Fruit fly (Drosophila melanogaster) whole organism, prepupa: Measurements from ENCODE around the gene Ugt35B1.

Experiments used
- CG10631 ChIP-seq: fragments of 200-800 bp; sonication (Bioruptor generic); optimal IDR thresholded peaks from 2 replicates; lab custom pipeline; 2016; ENCODE audit warnings: missing biosample characterization, missing genetic modification characterization
- CG11902 ChIP-seq: fragments of 200-800 bp; sonication (Bioruptor generic); optimal IDR thresholded peaks from 3 replicates; lab custom pipeline; 2016; ENCODE audit warnings: missing biosample characterization, missing genetic modification characterization
- CG15336 ChIP-seq: fragments of 200-800 bp; sonication (Bioruptor generic); IDR thresholded peaks from 2 replicates; pipeline ENCODE4 v1.3.6; 2022; ENCODE audit warnings: missing biosample characterization, missing genetic modification characterization
- CG3032 ChIP-seq: fragments of 200-800 bp; optimal IDR thresholded peaks from 2 replicates; lab custom pipeline; 2019; ENCODE audit warnings: missing biosample characterization, mild to moderate bottlenecking, missing genetic modification characterization, moderate library complexity
- CG31627 ChIP-seq: fragments of 200-800 bp; sonication (Bioruptor generic); optimal IDR thresholded peaks from 3 replicates; lab custom pipeline; 2016; ENCODE audit warnings: missing biosample characterization, missing genetic modification characterization
- CG32006 ChIP-seq: fragments of 200-800 bp; sonication (Bioruptor generic); optimal IDR thresholded peaks from 3 replicates; lab custom pipeline; 2017; ENCODE audit warnings: missing biosample characterization, mild to moderate bottlenecking, missing genetic modification characterization
- CG4318 ChIP-seq: fragments of 200-800 bp; sonication (Bioruptor generic); optimal IDR thresholded peaks from 3 replicates; lab custom pipeline; 2017; ENCODE audit warnings: missing biosample characterization, mild to moderate bottlenecking, missing genetic modification characterization
- CG6163 ChIP-seq: fragments of 200-800 bp; sonication (Bioruptor generic); IDR thresholded peaks from 3 replicates; pipeline ENCODE4 v1.3.6; 2022; ENCODE audit warnings: missing biosample characterization, missing genetic modification characterization
- CG6276 ChIP-seq: fragments of 200-800 bp; sonication (Bioruptor generic); optimal IDR thresholded peaks from 2 replicates; lab custom pipeline; 2017; ENCODE audit warnings: missing biosample characterization, mild to moderate bottlenecking, missing genetic modification characterization
- CG6792 ChIP-seq: fragments of 200-800 bp; sonication (Bioruptor generic); optimal IDR thresholded peaks from 3 replicates; lab custom pipeline; 2016; ENCODE audit warnings: missing biosample characterization, missing genetic modification characterization
- CG7368 ChIP-seq: fragments of 200-800 bp; sonication (Bioruptor generic); optimal IDR thresholded peaks from 3 replicates; lab custom pipeline; 2016; ENCODE audit warnings: missing biosample characterization, missing genetic modification characterization
- CG8319 ChIP-seq: fragments of 200-800 bp; sonication (Bioruptor generic); optimal IDR thresholded peaks from 3 replicates; lab custom pipeline; 2016; ENCODE audit warnings: missing biosample characterization, missing genetic modification characterization
- CG9139 ChIP-seq: fragments of 200-800 bp; sonication (Bioruptor generic); optimal IDR thresholded peaks from 3 replicates; lab custom pipeline; 2017; ENCODE audit warnings: missing biosample characterization, mild to moderate bottlenecking, missing genetic modification characterization
- Eip78C ChIP-seq: fragments of 200-800 bp; sonication (Bioruptor generic); peaks from one replicate; lab custom pipeline; 2016; ENCODE audit warnings: missing biosample characterization, missing genetic modification characterization
- Eip93F ChIP-seq: fragments of 200-800 bp; sonication (Bioruptor generic); optimal IDR thresholded peaks from 2 replicates; lab custom pipeline; 2016; ENCODE audit warnings: missing biosample characterization, mild to moderate bottlenecking, missing genetic modification characterization
- Ets21C ChIP-seq: fragments of 200-800 bp; sonication (Bioruptor generic); optimal IDR thresholded peaks from 3 replicates; lab custom pipeline; 2016; ENCODE audit warnings: missing biosample characterization, missing genetic modification characterization
- Ets96B ChIP-seq: fragments of 200-800 bp; optimal IDR thresholded peaks from 2 replicates; lab custom pipeline; 2019; ENCODE audit warnings: missing biosample characterization, mild to moderate bottlenecking, missing genetic modification characterization, moderate library complexity
- Smox ChIP-seq: fragments of 200-800 bp; sonication (Bioruptor generic); optimal IDR thresholded peaks from 3 replicates; lab custom pipeline; 2016; ENCODE audit warnings: missing biosample characterization, missing genetic modification characterization
- Sox102F ChIP-seq: fragments of 200-800 bp; sonication (Bioruptor generic); optimal IDR thresholded peaks from 2 replicates; lab custom pipeline; 2016; ENCODE audit warnings: missing biosample characterization, mild to moderate bottlenecking, missing genetic modification characterization
- Sox15 ChIP-seq: fragments of 200-800 bp; sonication (Bioruptor generic); optimal IDR thresholded peaks from 3 replicates; lab custom pipeline; 2016; ENCODE audit warnings: missing biosample characterization, missing genetic modification characterization
- achi ChIP-seq: fragments of 200-800 bp; sonication (Bioruptor generic); optimal IDR thresholded peaks from 3 replicates; lab custom pipeline; 2016; ENCODE audit warnings: missing biosample characterization, missing genetic modification characterization
- cyc ChIP-seq: fragments of 200-800 bp; sonication (Bioruptor generic); optimal IDR thresholded peaks from 3 replicates; lab custom pipeline; 2016; ENCODE audit warnings: missing biosample characterization, missing genetic modification characterization
- dsx ChIP-seq: fragments of 200-800 bp; optimal IDR thresholded peaks from 3 replicates; lab custom pipeline; 2019; ENCODE audit warnings: missing biosample characterization, mild to moderate bottlenecking, missing genetic modification characterization, moderate library complexity; ENCODE audit not compliant: poor library complexity, severe bottlenecking
- eg ChIP-seq: fragments of 200-800 bp; sonication (Bioruptor generic); IDR thresholded peaks from 3 replicates; pipeline ENCODE4 v1.3.6; 2022; ENCODE audit warnings: missing biosample characterization, missing genetic modification characterization
- esn ChIP-seq: fragments of 200-800 bp; sonication (Bioruptor generic); optimal IDR thresholded peaks from 2 replicates; lab custom pipeline; 2016; ENCODE audit warnings: missing biosample characterization, mild to moderate bottlenecking, missing genetic modification characterization, moderate library complexity
- fd59A ChIP-seq: fragments of 200-800 bp; sonication (Bioruptor generic); optimal IDR thresholded peaks from 2 replicates; lab custom pipeline; 2017; ENCODE audit warnings: missing biosample characterization, mild to moderate bottlenecking, missing genetic modification characterization, missing genetic modification reagents
- fd85E ChIP-seq: fragments of 200-800 bp; sonication (Bioruptor generic); optimal IDR thresholded peaks from 3 replicates; lab custom pipeline; 2016; ENCODE audit warnings: missing biosample characterization, missing genetic modification characterization
- net ChIP-seq: fragments of 200-800 bp; sonication (Bioruptor generic); optimal IDR thresholded peaks from 3 replicates; lab custom pipeline; 2016; ENCODE audit warnings: missing biosample characterization, missing genetic modification characterization
- salr ChIP-seq, 2 experiments: fragments of 200-800 bp; sonication (Bioruptor generic); optimal IDR thresholded peaks; 3 replicates each; lab custom pipeline; 2016 to 2018; ENCODE audit warnings: missing biosample characterization in 2 of 2, missing genetic modification characterization in 2 of 2, mild to moderate bottlenecking in 1 of 2
- spab ChIP-seq: fragments of 200-800 bp; sonication (Bioruptor generic); optimal IDR thresholded peaks from 2 replicates; lab custom pipeline; 2017; ENCODE audit warnings: missing biosample characterization, mild to moderate bottlenecking, missing genetic modification characterization, missing genetic modification reagents
- ss ChIP-seq, 2 experiments: fragments of 200-800 bp; sonication (Bioruptor generic); optimal IDR thresholded peaks; 2 replicates in 1 of 2; 3 replicates in 1 of 2; lab custom pipeline; 2017 to 2018; ENCODE audit warnings: mild to moderate bottlenecking in 2 of 2, missing biosample characterization in 2 of 2, missing genetic modification characterization in 2 of 2, moderate library complexity in 1 of 2
- svp ChIP-seq: fragments of 200-800 bp; sonication (Bioruptor generic); peaks from one replicate; lab custom pipeline; 2016; ENCODE audit warnings: missing biosample characterization, missing genetic modification characterization
- topi ChIP-seq: fragments of 200-800 bp; sonication (Bioruptor generic); optimal IDR thresholded peaks from 3 replicates; lab custom pipeline; 2016; ENCODE audit warnings: missing biosample characterization, missing genetic modification characterization

Ugt35B1 gene

DNA sequence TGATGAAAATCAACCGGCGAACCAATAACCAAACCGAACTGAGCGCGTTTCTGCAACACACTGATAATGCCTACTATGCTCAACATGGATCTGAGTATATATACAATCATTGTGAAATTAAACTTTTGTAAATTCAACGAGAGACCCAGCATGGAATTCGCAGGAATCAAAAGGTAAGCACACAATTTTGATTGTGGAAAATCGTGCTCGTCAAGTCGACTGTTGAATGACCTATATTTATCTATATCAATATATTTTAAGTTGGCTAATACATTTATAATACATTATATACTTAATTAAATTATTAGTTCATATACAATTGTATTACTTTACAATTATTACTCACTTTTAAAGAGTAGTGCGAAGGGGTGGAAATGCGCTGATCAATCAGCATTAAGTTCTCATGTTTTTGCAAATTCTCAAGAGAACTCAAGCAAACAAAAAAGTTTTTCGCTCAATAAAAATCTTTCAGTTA is 16.2 kb downstream of the Ugt35B1 start, which contains the start of gene Ugt302K1 (continued):
- TF ChIP-seq Ets21C (GFP tag; lab: Kevin White, UChicago) (no peak), CG10631 (GFP tag; lab: Kevin White, UChicago) (peak; percentile 57), CG9139 (GFP tag; lab: Kevin White, UChicago) (peak; percentile 23), Eip93F (no peak), CG8319 (no peak), CG6792 (peak; percentile 19), ss (GFP tag; optimal IDR thresholded peaks at IDR 0.05; lab: Kevin White, UChicago) (no peak), spab (GFP tag; lab: Kevin White, UChicago) (peak; percentile 45), CG15336 (no peak; the same call in 1 of the 2 replicates), CG31627 (no peak)

DNA sequence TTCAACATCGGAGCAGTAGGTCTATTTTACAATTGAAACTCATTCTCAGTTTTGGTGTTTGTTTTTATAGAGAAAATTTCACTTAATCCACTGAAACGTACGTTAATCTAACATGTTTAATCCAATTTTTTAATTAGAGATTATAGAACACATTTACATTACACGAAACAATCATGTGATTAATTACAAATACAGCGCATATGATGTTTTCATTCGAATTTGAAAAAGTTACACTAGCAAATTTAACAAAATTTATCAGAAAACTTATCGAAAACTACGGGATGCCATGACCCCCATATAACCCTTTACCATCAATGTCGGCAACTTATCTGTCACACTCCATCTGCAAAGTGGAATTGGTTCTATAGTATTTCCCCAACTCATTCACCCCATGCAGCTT is 24.9 kb downstream of the Ugt35B1 start, which contains the start of gene CheA86a:
Gene CheA86a, minus strand, starts transcription at position 101 of the 400 bp plus-strand sequence.
- TF ChIP-seq salr (GFP tag; optimal IDR thresholded peaks at IDR 0.05; lab: Kevin White, UChicago) (no peak), CG6276 (GFP tag; lab: Kevin White, UChicago) (no peak), CG32006 (GFP tag; lab: Kevin White, UChicago) (no peak), Eip78C (GFP tag; lab: Kevin White, UChicago) (no peak), CG6163 (GFP tag; lab: Robert Waterston, UW) (no peak), CG4318 (GFP tag; lab: Kevin White, UChicago) (no peak), eg (no peak)

dm6 chr3R:11136877-11137276 is 33.2 kb downstream of the Ugt35B1 start, which contains the start of gene mAcon2:
TSS of gene mAcon2 (plus strand) at chr3R:11137177.
- no peak for TF ChIP-seq Sox15 (GFP tag; lab: Kevin White, UChicago)
- TF ChIP-seq achi (GFP tag; lab: Kevin White, UChicago), result no peak
- TF ChIP-seq Eip93F, result no peak
- no peak for TF ChIP-seq CG10631 (GFP tag; lab: Kevin White, UChicago)
- TF ChIP-seq CG4318 (GFP tag; lab: Kevin White, UChicago), result no peak
- TF ChIP-seq topi (GFP tag; lab: Kevin White, UChicago), result no peak
- TF ChIP-seq Sox102F (GFP tag; lab: Kevin White, UChicago), result no peak
- no peak for TF ChIP-seq Ets21C (GFP tag; lab: Kevin White, UChicago)
- no peak for TF ChIP-seq CG3032 (tag; lab: Kevin White, UChicago)
- TF ChIP-seq CG6792, result no peak
- TF ChIP-seq spab (GFP tag; lab: Kevin White, UChicago), result no peak
- TF ChIP-seq Smox (GFP tag; lab: Kevin White, UChicago), result no peak
- TF ChIP-seq cyc (GFP tag; lab: Kevin White, UChicago), result no peak
- no peak for TF ChIP-seq CG9139 (GFP tag; lab: Kevin White, UChicago)
- TF ChIP-seq esn (GFP tag; lab: Kevin White, UChicago), result no peak
- no peak for TF ChIP-seq CG11902 (GFP tag; lab: Kevin White, UChicago)
- no peak for TF ChIP-seq fd85E (GFP tag; lab: Kevin White, UChicago)
- no peak for TF ChIP-seq net (GFP tag; lab: Kevin White, UChicago)
- no peak for TF ChIP-seq Ets96B (tag; lab: Kevin White, UChicago)
- TF ChIP-seq CG7368 (GFP tag; lab: Kevin White, UChicago), result no peak
- TF ChIP-seq, all 60 proteins: peak for 0

DNA sequence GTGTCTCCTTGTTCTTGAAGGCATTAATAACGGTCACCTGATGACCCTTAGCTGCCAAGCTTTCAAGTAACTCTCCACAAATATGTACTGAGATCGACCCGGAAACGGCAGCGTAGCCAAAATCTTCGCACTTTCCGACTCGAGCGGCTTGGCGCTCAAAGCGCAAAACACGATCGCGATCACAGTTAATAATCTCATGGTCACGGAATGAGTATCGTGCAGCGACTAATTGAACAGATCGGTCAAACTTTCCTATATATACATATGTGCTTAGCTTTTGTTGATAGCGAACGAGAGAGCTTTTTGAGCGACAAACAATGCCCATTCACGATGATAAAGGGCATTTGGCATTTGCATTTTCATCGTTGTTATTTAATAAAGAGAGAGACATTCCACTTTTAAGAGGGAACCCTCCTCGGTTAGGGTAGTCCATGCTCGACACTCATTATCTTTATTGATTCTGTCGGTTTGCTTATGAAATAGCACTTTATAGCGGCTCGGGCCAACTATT is 41.9 kb downstream of the Ugt35B1 start, which contains the start of gene Ugt35C1:
Gene Ugt35C1, minus strand, starts transcription at position 213 of the 511 bp plus-strand sequence.
- TF ChIP-seq svp (GFP tag; lab: Kevin White, UChicago) (peak; percentile 33), fd59A (GFP tag; lab: Kevin White, UChicago) (no peak), CG7368 (GFP tag; lab: Kevin White, UChicago) (no peak), esn (GFP tag; lab: Kevin White, UChicago) (no peak), CG4318 (GFP tag; lab: Kevin White, UChicago) (no peak), dsx (GFP tag; lab: Kevin White, UChicago) (no peak)
